Worm (Caenorhabditis elegans) whole organism, early embryonic: Measurements from ENCODE around the gene B0303.14.

Source experiments
- ceh-36 ChIP-seq: sonication (generic microtip); optimal IDR thresholded peaks from 2 replicates; lab custom pipeline; 2016; ENCODE audit warnings: missing genetic modification characterization, inconsistent platforms, missing compliant biosample characterization
- hnd-1 ChIP-seq: sonication (generic microtip); optimal IDR thresholded peaks from 2 replicates; lab custom pipeline; 2016; ENCODE audit warnings: missing genetic modification characterization, missing compliant biosample characterization
- sea-1 ChIP-seq: fragments of 200-800 bp; sonication (Bioruptor generic); conservative IDR thresholded peaks from 2 replicates; pipeline ENCODE4 v1.3.6; 2022; ENCODE audit warnings: missing genetic modification characterization, missing compliant biosample characterization

DNA sequence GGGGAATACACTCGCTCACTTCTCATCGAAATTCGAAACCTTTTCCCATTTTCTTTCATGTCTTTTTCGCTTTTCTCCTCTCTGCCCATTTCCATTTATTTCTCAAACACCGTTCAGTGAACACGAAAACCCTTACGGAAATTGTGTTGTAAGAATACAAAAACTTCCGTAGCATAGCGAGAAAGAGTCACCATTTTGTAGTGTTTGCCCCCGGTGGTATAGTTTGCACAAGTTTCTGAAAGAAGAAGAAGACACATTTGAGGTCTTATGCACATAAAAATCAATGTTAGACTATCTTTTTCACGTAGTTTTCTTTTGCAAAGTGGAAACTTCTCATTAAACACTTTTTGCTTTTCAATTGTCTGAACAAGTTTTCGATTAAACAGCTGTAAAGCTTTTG is 3.1 kb upstream of the B0303.14 start:
- TF ChIP-seq sea-1: no peak
- no peak for TF ChIP-seq ceh-36 (tag; lab: Kevin White, UChicago)
- TF ChIP-seq hnd-1 (tag; lab: Kevin White, UChicago): no peak
